Worm (Caenorhabditis elegans) whole organism, L4 larva: Measurements from ENCODE around the gene C26E6.1.

ENCODE experiments used
- daf-19 ChIP-seq: fragments of 200-800 bp; sonication (Bioruptor generic); conservative IDR thresholded peaks from 2 replicates; pipeline ENCODE4 v1.3.6; 2022; ENCODE audit warnings: missing genetic modification characterization, missing compliant biosample characterization
- mep-1 ChIP-seq: fragments of 150-350 bp; sonication (generic microtip); optimal IDR thresholded peaks from 3 replicates; lab custom pipeline; 2014; ENCODE audit warnings: missing biosample characterization, missing genetic modification characterization
- nhr-76 ChIP-seq: fragments of 150-350 bp; optimal IDR thresholded peaks from 2 replicates; lab custom pipeline; 2014; ENCODE audit warnings: missing biosample characterization, missing genetic modification characterization

DNA sequence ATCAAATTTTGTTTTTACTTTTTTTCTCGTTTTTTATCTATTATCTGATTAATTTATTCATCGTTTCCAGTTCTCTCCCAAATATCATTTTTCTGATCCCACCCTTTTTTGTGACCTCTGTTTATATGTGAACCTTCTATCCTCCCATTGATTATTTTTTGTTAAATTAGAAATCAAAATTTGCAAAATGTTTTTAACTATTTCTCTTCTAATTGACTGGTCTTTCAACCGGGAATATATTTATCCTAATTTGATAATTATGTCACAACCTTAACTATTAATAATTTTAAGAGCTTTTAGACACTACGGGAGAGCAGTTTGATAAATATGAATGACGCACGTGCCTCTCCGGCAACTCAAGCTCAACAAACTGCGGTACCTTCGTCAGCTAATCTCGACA is 12.5 kb upstream of the C26E6.1 start, which contains the start of gene ntl-9:
- no peak for TF ChIP-seq daf-19 (GFP tag; lab: Robert Waterston, UW)
- no peak for TF ChIP-seq nhr-76 (tag; lab: Kevin White, UChicago)
- no peak for TF ChIP-seq mep-1
